Worm (Caenorhabditis elegans) whole organism, late embryonic: ENCODE results near the gene Y53G8AM.6.

ENCODE experiments used
- C38D4.7 ChIP-seq: fragments of 200-800 bp; sonication (Bioruptor generic); optimal IDR thresholded peaks from 2 replicates; lab custom pipeline; 2018; ENCODE audit warnings: mild to moderate bottlenecking, missing genetic modification characterization, moderate library complexity, missing compliant biosample characterization
- T23F11.4 ChIP-seq: fragments of 200-800 bp; sonication (Bioruptor generic); optimal IDR thresholded peaks from 2 replicates; lab custom pipeline; 2018; ENCODE audit warnings: mild to moderate bottlenecking, missing genetic modification characterization, missing compliant biosample characterization
- ceh-14 ChIP-seq: sonication (generic microtip); optimal IDR thresholded peaks from 2 replicates; lab custom pipeline; 2016; ENCODE audit warnings: missing genotype, missing genetic modification characterization, missing compliant biosample characterization
- ceh-18 ChIP-seq: sonication (generic microtip); optimal IDR thresholded peaks from 2 replicates; lab custom pipeline; 2016; ENCODE audit warnings: missing genetic modification characterization, missing compliant biosample characterization
- ceh-2 ChIP-seq: sonication (generic microtip); optimal IDR thresholded peaks from 2 replicates; lab custom pipeline; 2016; ENCODE audit warnings: missing genotype, missing genetic modification characterization, missing compliant biosample characterization
- ceh-24 ChIP-seq: sonication (generic microtip); optimal IDR thresholded peaks from 2 replicates; lab custom pipeline; 2016; ENCODE audit warnings: mild to moderate bottlenecking, missing genetic modification characterization, missing compliant biosample characterization
- ceh-30 ChIP-seq: fragments of 150-350 bp; optimal IDR thresholded peaks from 2 replicates; lab custom pipeline; 2014; ENCODE audit warnings: missing biosample characterization, missing genetic modification characterization
- ceh-31 ChIP-seq: sonication (generic microtip); optimal IDR thresholded peaks from 2 replicates; lab custom pipeline; 2016; ENCODE audit warnings: missing genetic modification characterization, missing compliant biosample characterization
- ceh-34 ChIP-seq: sonication (generic microtip); optimal IDR thresholded peaks from 2 replicates; lab custom pipeline; 2016; ENCODE audit warnings: mild to moderate bottlenecking, missing genetic modification characterization, missing compliant biosample characterization
- ceh-45 ChIP-seq: fragments of 200-800 bp; sonication (Bioruptor generic); IDR thresholded peaks from 2 replicates; pipeline ENCODE4 v1.3.6; 2022; ENCODE audit warnings: missing genetic modification reagents, missing genetic modification characterization, missing compliant biosample characterization
- ceh-6 ChIP-seq: fragments of 200-800 bp; sonication (Bioruptor generic); optimal IDR thresholded peaks from 2 replicates; lab custom pipeline; 2018; ENCODE audit warnings: mild to moderate bottlenecking, missing genetic modification characterization, missing compliant biosample characterization
- dmd-4 ChIP-seq: sonication (generic microtip); optimal IDR thresholded peaks from 2 replicates; lab custom pipeline; 2016; ENCODE audit warnings: borderline replicate concordance, missing genetic modification characterization, missing compliant biosample characterization
- dve-1 ChIP-seq: sonication (generic microtip); optimal IDR thresholded peaks from 2 replicates; lab custom pipeline; 2017; ENCODE audit warnings: antibody characterized with exemption, mild to moderate bottlenecking, missing genetic modification characterization, missing compliant biosample characterization
- elt-2 ChIP-seq: sonication (generic microtip); optimal IDR thresholded peaks from 2 replicates; lab custom pipeline; 2016; ENCODE audit warnings: missing genetic modification reagents, missing genetic modification characterization, missing compliant biosample characterization
- elt-4 ChIP-seq: sonication (generic microtip); optimal IDR thresholded peaks from 2 replicates; lab custom pipeline; 2016; ENCODE audit warnings: missing genetic modification characterization, missing compliant biosample characterization
- eyg-1 ChIP-seq: sonication (generic microtip); optimal IDR thresholded peaks from 2 replicates; lab custom pipeline; 2016; ENCODE audit warnings: missing genotype, missing genetic modification characterization, missing compliant biosample characterization
- fax-1 ChIP-seq: sonication (generic microtip); optimal IDR thresholded peaks from 2 replicates; lab custom pipeline; 2016; ENCODE audit warnings: missing genotype, missing genetic modification characterization, missing compliant biosample characterization
- gmeb-2 ChIP-seq: sonication (generic microtip); optimal IDR thresholded peaks from 2 replicates; lab custom pipeline; 2016; ENCODE audit warnings: missing genetic modification characterization, inconsistent platforms, missing compliant biosample characterization
- hlh-13 ChIP-seq: fragments of 200-800 bp; sonication (Bioruptor generic); optimal IDR thresholded peaks from 2 replicates; lab custom pipeline; 2018; ENCODE audit warnings: mild to moderate bottlenecking, missing genetic modification characterization, missing compliant biosample characterization
- hlh-30 ChIP-seq: sonication (generic microtip); optimal IDR thresholded peaks from 2 replicates; lab custom pipeline; 2017; ENCODE audit warnings: antibody characterized with exemption, missing genetic modification characterization, missing compliant biosample characterization; ENCODE audit not compliant: insufficient read depth
- hlh-8 ChIP-seq: sonication (generic microtip); optimal IDR thresholded peaks from 2 replicates; lab custom pipeline; 2016; ENCODE audit warnings: missing genotype, missing genetic modification characterization, missing compliant biosample characterization
- lim-6 ChIP-seq: sonication (generic microtip); optimal IDR thresholded peaks from 2 replicates; lab custom pipeline; 2016; ENCODE audit warnings: missing genetic modification characterization, missing compliant biosample characterization
- lin-11 ChIP-seq: fragments of 200-800 bp; sonication (Bioruptor generic); optimal IDR thresholded peaks from 2 replicates; lab custom pipeline; 2018; ENCODE audit warnings: mild to moderate bottlenecking, missing genetic modification characterization, missing compliant biosample characterization
- madf-2 ChIP-seq: sonication (generic microtip); optimal IDR thresholded peaks from 2 replicates; lab custom pipeline; 2017; ENCODE audit warnings: missing genetic modification characterization, missing compliant biosample characterization
- nfya-1 ChIP-seq: sonication (generic microtip); optimal IDR thresholded peaks from 2 replicates; lab custom pipeline; 2017; ENCODE audit warnings: missing genetic modification characterization, mild to moderate bottlenecking, missing compliant biosample characterization, antibody characterized with exemption, moderate library complexity
- nhr-232 ChIP-seq: sonication (generic microtip); optimal IDR thresholded peaks from 2 replicates; lab custom pipeline; 2016; ENCODE audit warnings: missing genetic modification characterization, missing compliant biosample characterization
- npax-4 ChIP-seq: sonication (generic microtip); optimal IDR thresholded peaks from 2 replicates; lab custom pipeline; 2016; ENCODE audit warnings: missing genetic modification characterization, missing compliant biosample characterization
- pag-3 ChIP-seq: sonication (generic microtip); optimal IDR thresholded peaks from 2 replicates; lab custom pipeline; 2016; ENCODE audit warnings: missing compliant biosample characterization, missing genetic modification characterization, borderline replicate concordance
- pha-4 ChIP-seq: fragments of 150-350 bp; optimal IDR thresholded peaks from 2 replicates; lab custom pipeline; 2018; ENCODE audit warnings: missing biosample characterization, missing genetic modification reagents, missing genetic modification characterization
- pros-1 ChIP-seq: fragments of 150-350 bp; optimal IDR thresholded peaks from 2 replicates; lab custom pipeline; 2014; ENCODE audit warnings: missing biosample characterization, missing genetic modification reagents, missing genetic modification characterization
- ref-2 ChIP-seq: sonication (generic microtip); optimal IDR thresholded peaks from 2 replicates; lab custom pipeline; 2016; ENCODE audit warnings: missing genetic modification characterization, missing compliant biosample characterization
- rnt-1 ChIP-seq: sonication (generic microtip); optimal IDR thresholded peaks from 2 replicates; lab custom pipeline; 2016; ENCODE audit warnings: missing genetic modification characterization, missing compliant biosample characterization
- sdc-2 ChIP-seq: sonication (generic microtip); optimal IDR thresholded peaks from 2 replicates; lab custom pipeline; 2016; ENCODE audit warnings: missing genotype, missing genetic modification characterization, missing compliant biosample characterization
- sox-2 ChIP-seq: fragments of 200-800 bp; sonication (Bioruptor generic); IDR thresholded peaks from 2 replicates; pipeline ENCODE4 v1.3.6; 2022; ENCODE audit warnings: missing genetic modification reagents, missing genetic modification characterization, missing compliant biosample characterization
- sox-4 ChIP-seq: sonication (generic microtip); optimal IDR thresholded peaks from 2 replicates; lab custom pipeline; 2017; ENCODE audit warnings: mild to moderate bottlenecking, missing genetic modification characterization, inconsistent platforms, missing compliant biosample characterization
- syd-9 ChIP-seq: sonication (generic microtip); optimal IDR thresholded peaks from 2 replicates; lab custom pipeline; 2016; ENCODE audit warnings: mild to moderate bottlenecking, missing genetic modification characterization, moderate library complexity, missing compliant biosample characterization
- tbx-2 ChIP-seq: sonication (generic microtip); optimal IDR thresholded peaks from 2 replicates; lab custom pipeline; 2016; ENCODE audit warnings: missing genetic modification characterization, missing compliant biosample characterization
- ttx-3 ChIP-seq: sonication (generic microtip); optimal IDR thresholded peaks from 2 replicates; lab custom pipeline; 2016; ENCODE audit warnings: missing genetic modification reagents, missing genetic modification characterization, missing compliant biosample characterization
- unc-3 ChIP-seq, 2 experiments: fragments of 200-800 bp in 1 of 2; sonication (Bioruptor generic) in 1 of 2; sonication (generic microtip) in 1 of 2; conservative IDR thresholded peaks in 1 of 2; optimal IDR thresholded peaks in 1 of 2; 2 replicates each; pipeline versions ENCODE4 v1.3.6 to Lab custom; 2016 to 2022; ENCODE audit warnings: missing compliant biosample characterization in 2 of 2, missing genetic modification characterization in 2 of 2, missing genetic modification reagents in 1 of 2
- unc-42 ChIP-seq: sonication (generic microtip); optimal IDR thresholded peaks from 2 replicates; lab custom pipeline; 2016; ENCODE audit warnings: missing genotype, missing genetic modification characterization, missing compliant biosample characterization
- unc-55 ChIP-seq: sonication (generic microtip); optimal IDR thresholded peaks from 2 replicates; lab custom pipeline; 2017; ENCODE audit warnings: missing biosample characterization, missing genetic modification reagents, missing genetic modification characterization
- unc-86 ChIP-seq: sonication (generic microtip); optimal IDR thresholded peaks from 2 replicates; lab custom pipeline; 2016; ENCODE audit warnings: missing genetic modification characterization, missing compliant biosample characterization
- zip-5 ChIP-seq: sonication (generic microtip); optimal IDR thresholded peaks from 2 replicates; lab custom pipeline; 2016; ENCODE audit warnings: missing genetic modification characterization, missing compliant biosample characterization
- ztf-16 ChIP-seq: sonication (generic microtip); optimal IDR thresholded peaks from 2 replicates; lab custom pipeline; 2017; ENCODE audit warnings: missing genetic modification characterization, missing compliant biosample characterization

The Y53G8AM.6 gene

ce11 chrIII:3271682-3272081 lies 12.1 kb upstream of the Y53G8AM.6 start:
- no peak for TF ChIP-seq ceh-30
- peak; percentile 33 for TF ChIP-seq sdc-2 (tag; lab: Kevin White, UChicago)
- TF ChIP-seq dve-1 (tag; lab: Kevin White, UChicago), result peak; percentile 45
- TF ChIP-seq nfya-1 (tag; lab: Kevin White, UChicago), result peak; percentile 70
- TF ChIP-seq unc-55 (GFP tag; lab: Kevin White, UChicago), result peak; percentile 79
- peak; percentile 47 for TF ChIP-seq madf-2 (tag; lab: Kevin White, UChicago)
- TF ChIP-seq syd-9 (tag; lab: Kevin White, UChicago), result peak; percentile 25
- TF ChIP-seq dmd-4 (tag; lab: Kevin White, UChicago), result no peak
- no peak for TF ChIP-seq fax-1 (tag; lab: Kevin White, UChicago)
- peak; percentile 45 for TF ChIP-seq ceh-14 (tag; lab: Kevin White, UChicago)
- peak; percentile 64 for TF ChIP-seq ceh-34 (tag; lab: Kevin White, UChicago)
- TF ChIP-seq pros-1, result peak; percentile 51
- peak; percentile 46 for TF ChIP-seq ztf-16 (tag; lab: Kevin White, UChicago)
- peak; percentile 66 for TF ChIP-seq ref-2 (tag; lab: Kevin White, UChicago)
- TF ChIP-seq nhr-232 (tag; lab: Kevin White, UChicago), result no peak
- TF ChIP-seq ceh-2, result peak; percentile 54
- TF ChIP-seq rnt-1 (tag; lab: Kevin White, UChicago), result peak; percentile 84
- TF ChIP-seq ceh-45, result no peak
- no peak for TF ChIP-seq lim-6 (tag; lab: Kevin White, UChicago)
- no peak for TF ChIP-seq hlh-13
- TF ChIP-seq eyg-1 (tag; lab: Kevin White, UChicago), result no peak
- TF ChIP-seq zip-5 (tag; lab: Kevin White, UChicago), result no peak
- TF ChIP-seq ceh-31 (tag; lab: Kevin White, UChicago), result peak; percentile 73
- peak; percentile 79 for TF ChIP-seq ceh-18
- no peak for TF ChIP-seq gmeb-2 (tag; lab: Kevin White, UChicago)
- TF ChIP-seq hlh-8, result peak; percentile 4
- TF ChIP-seq elt-2 (tag; lab: Kevin White, UChicago), result peak; percentile 14
- TF ChIP-seq elt-4, result no peak
- TF ChIP-seq hlh-30 (tag; lab: Kevin White, UChicago), result peak; percentile 88
- TF ChIP-seq unc-3 (GFP tag; conservative IDR thresholded peaks at IDR 0.05; lab: Robert Waterston, UW), result no peak
- TF ChIP-seq unc-3 (tag; optimal IDR thresholded peaks at IDR 0.05; lab: Kevin White, UChicago), result no peak
- TF ChIP-seq unc-42 (tag; lab: Kevin White, UChicago), result peak; percentile 15
- TF ChIP-seq tbx-2 (tag; lab: Kevin White, UChicago), result peak; percentile 85
- peak; percentile 18 for TF ChIP-seq C38D4.7 (GFP tag; lab: Kevin White, UChicago)
- TF ChIP-seq, all 69 proteins: peak for 21

ce11 chrIII:3266602-3267001 lies 7.0 kb upstream of the Y53G8AM.6 start, which contains the start of gene Y53G8AM.7:
Y53G8AM.7 (minus strand) TSS chrIII:3266702.
- TF ChIP-seq pag-3 (tag; lab: Kevin White, UChicago), result no peak
- TF ChIP-seq ceh-6 (GFP tag; lab: Kevin White, UChicago), result no peak
- no peak for TF ChIP-seq rnt-1 (tag; lab: Kevin White, UChicago)
- TF ChIP-seq ttx-3, result no peak
- TF ChIP-seq, all 69 proteins: peak for 0

DNA sequence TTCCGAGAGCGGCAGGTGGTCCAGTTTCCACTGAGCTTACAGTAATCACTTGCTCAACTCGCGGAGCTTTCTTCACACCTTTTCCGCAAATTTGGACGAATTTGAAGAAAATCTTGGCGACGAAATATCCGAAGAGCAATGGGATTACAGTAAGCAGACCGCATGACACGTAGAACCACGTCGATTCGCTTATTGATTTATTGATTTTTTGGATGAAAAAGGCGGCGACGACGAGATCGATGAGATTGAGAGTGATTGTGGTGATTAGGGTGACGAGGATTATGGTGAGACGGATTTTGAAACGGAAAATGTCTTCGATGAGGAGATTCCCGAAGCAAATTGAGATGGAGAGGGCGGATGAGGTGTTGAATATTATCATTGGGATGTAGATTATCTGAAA lies 4.1 kb upstream of the Y53G8AM.6 start:
- TF ChIP-seq ceh-24 (tag; lab: Kevin White, UChicago) (no peak), pha-4 (tag; lab: Kevin White, UChicago) (no peak), sox-2 (GFP tag; lab: Robert Waterston, UW) (no peak), unc-42 (tag; lab: Kevin White, UChicago) (no peak), T23F11.4 (GFP tag; lab: Kevin White, UChicago) (no peak), lin-11 (tag; lab: Kevin White, UChicago) (no peak), unc-86 (tag; lab: Kevin White, UChicago) (no peak), fax-1 (tag; lab: Kevin White, UChicago) (no peak), sox-4 (tag; lab: Kevin White, UChicago) (no peak), npax-4 (no peak), ceh-34 (tag; lab: Kevin White, UChicago) (no peak)
